Worm (Caenorhabditis elegans) whole organism, early embryonic: ENCODE measurements around the gene aps-1.
A peak's percentile ranks its signal among the peaks of the same experiment; 100 is the strongest.

ENCODE experiments used
- B0310.2 ChIP-seq: sonication (generic microtip); optimal IDR thresholded peaks from 2 replicates; lab custom pipeline; 2016; ENCODE audit warnings: mild to moderate bottlenecking, missing genetic modification characterization, missing compliant biosample characterization
- F13C5.2 ChIP-seq: sonication (generic microtip); optimal IDR thresholded peaks from 2 replicates; lab custom pipeline; 2017; ENCODE audit warnings: mild to moderate bottlenecking, missing genetic modification characterization, inconsistent platforms, missing compliant biosample characterization
- aly-1 ChIP-seq: sonication (generic microtip); optimal IDR thresholded peaks from 2 replicates; lab custom pipeline; 2016; ENCODE audit warnings: missing genetic modification characterization, missing compliant biosample characterization
- ama-1 ChIP-seq: fragments of 150-350 bp; optimal IDR thresholded peaks from 2 replicates; lab custom pipeline; 2014
- ceh-13 ChIP-seq: fragments of 200-800 bp; sonication (Bioruptor generic); optimal IDR thresholded peaks from 2 replicates; lab custom pipeline; 2018; ENCODE audit warnings: mild to moderate bottlenecking, missing genetic modification characterization, missing compliant biosample characterization
- ceh-36 ChIP-seq: sonication (generic microtip); optimal IDR thresholded peaks from 2 replicates; lab custom pipeline; 2016; ENCODE audit warnings: missing genetic modification characterization, inconsistent platforms, missing compliant biosample characterization
- ets-7 ChIP-seq: sonication (generic microtip); optimal IDR thresholded peaks from 2 replicates; lab custom pipeline; 2016; ENCODE audit warnings: missing genotype, missing genetic modification characterization, missing compliant biosample characterization
- flt-1 ChIP-seq: fragments of 200-800 bp; sonication (Bioruptor generic); IDR thresholded peaks from 2 replicates; pipeline ENCODE4 v1.3.6; 2022; ENCODE audit warnings: missing genetic modification characterization, missing compliant biosample characterization
- hmbx-1 ChIP-seq: sonication (generic microtip); optimal IDR thresholded peaks from 2 replicates; lab custom pipeline; 2016; ENCODE audit warnings: mild to moderate bottlenecking, missing genetic modification characterization, missing compliant biosample characterization
- hmg-4 ChIP-seq: fragments of 200-800 bp; sonication (Bioruptor generic); optimal IDR thresholded peaks from 2 replicates; lab custom pipeline; 2018; ENCODE audit warnings: mild to moderate bottlenecking, missing genetic modification characterization, missing compliant biosample characterization
- hnd-1 ChIP-seq: sonication (generic microtip); optimal IDR thresholded peaks from 2 replicates; lab custom pipeline; 2016; ENCODE audit warnings: missing genetic modification characterization, missing compliant biosample characterization
- pes-1 ChIP-seq: fragments of 200-800 bp; sonication (Bioruptor generic); IDR thresholded peaks from 2 replicates; pipeline ENCODE4 v1.3.6; 2022; ENCODE audit warnings: missing genetic modification reagents, missing genetic modification characterization, missing compliant biosample characterization
- scrt-1 ChIP-seq: fragments of 200-800 bp; sonication (Bioruptor generic); IDR thresholded peaks from 2 replicates; pipeline ENCODE4 v1.3.6; 2022; ENCODE audit warnings: missing genetic modification characterization, missing compliant biosample characterization
- sea-1 ChIP-seq: fragments of 200-800 bp; sonication (Bioruptor generic); conservative IDR thresholded peaks from 2 replicates; pipeline ENCODE4 v1.3.6; 2022; ENCODE audit warnings: missing genetic modification characterization, missing compliant biosample characterization
- tbx-11 ChIP-seq: fragments of 200-800 bp; sonication (Bioruptor generic); IDR thresholded peaks from 2 replicates; pipeline ENCODE4 v1.3.6; 2022; ENCODE audit warnings: missing genetic modification characterization, missing compliant biosample characterization
- tbx-37 ChIP-seq: fragments of 200-800 bp; sonication (Bioruptor generic); conservative IDR thresholded peaks from 2 replicates; pipeline ENCODE4 v1.3.6; 2022; ENCODE audit warnings: missing genetic modification reagents, missing genetic modification characterization, missing compliant biosample characterization
- tra-4 ChIP-seq: sonication (generic microtip); optimal IDR thresholded peaks from 2 replicates; lab custom pipeline; 2017; ENCODE audit warnings: missing genetic modification characterization, missing compliant biosample characterization

The aps-1 gene

DNA sequence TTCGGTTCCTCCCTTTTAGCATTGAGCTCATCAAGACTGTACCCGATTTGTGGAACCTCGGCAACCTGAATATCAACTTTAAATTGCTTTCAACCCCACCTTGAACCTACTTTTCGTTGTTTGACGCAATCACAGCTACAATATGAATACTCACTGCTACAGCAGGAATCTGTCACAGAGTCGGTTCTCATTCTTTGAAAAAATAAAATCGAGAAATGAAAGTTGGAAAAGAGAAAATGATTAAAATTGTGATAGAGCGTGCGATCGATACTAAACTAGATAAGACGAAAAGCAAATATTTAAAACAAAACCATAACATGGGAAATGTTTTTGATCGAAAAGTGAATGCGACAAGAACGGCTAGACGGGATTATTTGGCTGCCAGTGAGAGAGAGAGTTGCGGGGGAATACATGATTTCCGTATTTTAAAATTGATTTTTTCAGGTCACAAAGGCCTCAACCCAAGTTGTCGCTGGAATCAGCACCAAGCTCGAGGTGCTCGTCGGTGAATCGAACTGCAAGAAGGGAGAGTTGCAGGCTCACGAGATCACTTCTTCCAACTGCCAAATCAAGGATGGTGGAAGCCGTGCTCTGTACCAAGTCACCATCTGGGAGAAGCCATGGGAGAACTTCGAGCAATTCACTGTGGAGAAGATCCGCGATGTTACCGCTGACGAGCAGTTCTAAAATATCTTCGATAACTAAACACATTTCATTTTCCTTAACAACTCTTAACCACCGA is 27.3 kb downstream of the aps-1 start, which contains the start of gene R01B10.3:
TSS of gene R01B10.3 (minus strand) at position 277 of the 742 bp plus-strand sequence.
- peak; percentile 59; the same call in 1 of the 2 replicates for TF ChIP-seq sea-1 (GFP tag; lab: Robert Waterston, UW)
- TF ChIP-seq pes-1 (GFP tag; lab: Robert Waterston, UW), result no peak

DNA sequence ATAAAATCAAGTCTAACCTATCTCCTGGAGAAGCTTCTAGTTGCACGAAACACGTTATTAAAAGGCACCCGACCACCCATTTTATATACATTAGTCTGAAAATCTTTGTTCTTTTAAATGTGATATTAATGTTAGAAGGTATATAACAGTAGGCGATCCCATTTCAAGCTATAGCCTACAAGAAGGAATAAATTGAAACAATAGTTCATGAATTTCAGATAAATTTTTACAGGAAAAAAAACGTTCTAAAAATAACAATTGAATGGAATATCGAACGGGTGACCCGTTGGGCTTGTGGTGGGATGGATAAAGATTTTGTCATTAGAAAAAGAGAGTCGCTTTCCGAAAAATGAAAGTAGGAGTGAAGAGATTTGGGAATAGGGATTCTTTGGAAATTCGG is 30.0 kb downstream of the aps-1 start, which contains the start of gene pgap-3:
TSS of gene pgap-3 (minus strand) at position 101 of the 400 bp plus-strand sequence.
- no peak for TF ChIP-seq ets-7 (tag; lab: Kevin White, UChicago)

DNA sequence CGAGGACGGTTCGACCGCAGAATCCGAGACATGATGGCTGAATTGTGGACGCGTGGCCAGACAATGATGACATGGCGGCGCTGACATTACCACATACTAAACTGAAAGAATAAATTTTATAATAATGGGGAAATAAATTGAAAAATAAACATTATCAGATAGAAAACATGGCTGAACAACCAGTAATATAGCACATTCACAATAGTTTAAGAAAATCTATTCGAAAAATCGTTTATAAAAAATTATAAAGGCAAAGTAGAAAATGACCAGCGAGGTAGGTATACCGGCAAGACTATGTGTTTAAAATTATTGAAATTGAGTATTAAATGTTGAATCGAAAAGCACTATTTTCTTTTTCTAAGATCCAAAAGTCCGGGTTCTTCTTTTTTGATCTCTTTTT is 33.4 kb downstream of the aps-1 start, which contains the start of gene jamp-1:
TSS of gene jamp-1 (minus strand) at position 101 of the 400 bp plus-strand sequence.
- 0 out of 2 replicates have a peak, but pooled peaks have one; percentile 17 for TF ChIP-seq scrt-1 (GFP tag; lab: Robert Waterston, UW)
- TF ChIP-seq ama-1, result no peak

DNA sequence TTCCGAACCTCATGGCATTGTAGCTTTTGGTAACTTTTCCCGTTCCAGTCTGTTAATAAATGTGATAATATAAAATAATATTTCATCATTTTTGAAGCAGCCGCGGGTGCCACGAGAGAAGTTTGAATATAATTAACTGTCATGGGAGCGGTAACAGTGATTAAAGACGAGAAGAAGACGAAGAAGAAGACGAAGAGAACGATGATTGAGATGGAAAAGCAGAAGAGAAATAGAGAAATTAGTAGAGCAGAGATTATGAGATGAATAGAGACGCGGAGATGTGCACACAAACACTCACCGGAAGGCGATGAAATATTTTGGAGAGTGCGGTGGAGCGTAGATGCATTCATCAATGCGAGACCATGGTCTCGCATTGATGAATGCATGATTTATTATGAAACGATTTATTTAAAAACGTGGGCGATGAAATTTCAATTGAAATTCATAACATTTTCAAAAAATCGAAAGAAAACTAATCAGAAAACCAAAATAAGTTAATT is 35.5 kb downstream of the aps-1 start, which contains the start of gene seip-1:
TSS of gene seip-1 (minus strand) at position 51 of the 500 bp plus-strand sequence.
- TF ChIP-seq flt-1 (0 out of 2 replicates have a peak, but pooled peaks have one; percentile 20), ets-7 (tag; lab: Kevin White, UChicago) (peak; percentile 74), F13C5.2 (tag; lab: Kevin White, UChicago) (peak; percentile 35), B0310.2 (tag; lab: Kevin White, UChicago) (no peak)

DNA sequence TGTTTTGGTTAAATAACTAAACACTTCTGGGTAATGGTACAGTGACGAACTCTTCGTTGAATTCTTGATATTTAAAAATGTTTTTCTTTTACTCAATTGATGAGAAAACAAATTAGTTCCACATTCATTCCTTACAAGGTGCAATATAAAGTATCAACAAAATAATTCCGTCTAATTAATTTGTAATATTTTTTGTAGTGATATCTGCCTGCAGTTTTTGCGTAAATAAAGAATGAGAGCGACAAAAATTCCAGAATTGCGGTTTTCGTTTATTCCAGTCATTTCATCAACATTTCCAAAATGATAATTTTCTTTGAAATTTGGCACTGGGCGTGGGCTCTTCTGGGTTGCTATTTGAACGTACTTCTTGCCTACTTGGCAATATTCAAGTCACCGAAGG is 37.5 kb downstream of the aps-1 start, which contains the start of gene srd-20:
TSS of gene srd-20 (plus strand) at position 301 of the 400 bp plus-strand sequence.
- TF ChIP-seq aly-1 (tag; lab: Kevin White, UChicago) (no peak), sea-1 (GFP tag; lab: Robert Waterston, UW) (no peak), hmg-4 (GFP tag; lab: Kevin White, UChicago) (no peak), hnd-1 (tag; lab: Kevin White, UChicago) (no peak), ama-1 (no peak), ceh-13 (GFP tag; lab: Kevin White, UChicago) (no peak)

DNA sequence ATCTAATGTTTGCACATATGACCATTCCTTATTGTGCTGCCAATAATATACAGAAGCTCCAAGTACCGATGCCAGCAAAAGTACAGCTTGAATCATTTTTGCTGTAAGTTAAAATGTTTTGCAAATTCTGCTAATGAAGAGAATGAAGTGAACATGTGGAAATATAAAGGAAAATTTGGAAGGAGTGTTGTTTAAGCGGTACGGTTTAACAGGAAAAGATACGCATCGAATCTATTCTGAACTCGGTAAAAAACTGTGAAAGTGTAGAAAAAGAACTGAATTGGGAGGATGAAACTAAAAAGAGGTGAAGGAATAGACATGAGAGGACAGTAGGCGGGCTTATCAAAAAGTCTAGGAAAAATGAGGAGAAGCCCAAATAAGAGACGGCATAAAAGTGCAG is 45.6 kb downstream of the aps-1 start, which contains the start of gene Y38A10A.2:
TSS of gene Y38A10A.2 (minus strand) at position 101 of the 400 bp plus-strand sequence.
- no peak for TF ChIP-seq tbx-11 (GFP tag; lab: Robert Waterston, UW)
- no peak for TF ChIP-seq tra-4 (tag; lab: Kevin White, UChicago)
- TF ChIP-seq ceh-36, result no peak
- no peak for TF ChIP-seq aly-1 (tag; lab: Kevin White, UChicago)
- TF ChIP-seq ceh-13 (GFP tag; lab: Kevin White, UChicago), result no peak
- TF ChIP-seq hmbx-1 (tag; lab: Kevin White, UChicago), result no peak
- no peak for TF ChIP-seq tbx-37
- no peak for TF ChIP-seq sea-1 (GFP tag; lab: Robert Waterston, UW)
- no peak for TF ChIP-seq scrt-1 (GFP tag; lab: Robert Waterston, UW)
- TF ChIP-seq ama-1, result no peak

DNA sequence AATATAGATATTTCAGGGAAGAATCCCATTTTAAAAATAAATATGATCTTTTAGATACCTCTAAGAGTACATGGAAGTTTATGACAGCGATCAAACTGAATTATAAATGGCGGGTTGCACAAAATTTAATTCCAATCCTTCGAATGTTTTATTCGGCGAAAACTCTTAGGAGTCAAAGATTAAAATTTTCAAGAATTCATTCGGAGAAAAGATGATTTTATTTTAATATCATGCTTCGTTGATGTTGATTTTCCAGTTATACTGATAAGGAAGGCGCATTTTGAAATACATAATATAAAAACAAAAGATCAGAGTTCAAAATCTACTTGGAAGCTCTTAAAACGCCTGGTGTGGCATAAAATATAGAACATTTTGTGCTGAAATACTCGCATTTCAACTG is 49.3 kb downstream of the aps-1 start, which contains the start of gene srh-10:
TSS of gene srh-10 (minus strand) at position 29 of the 400 bp plus-strand sequence.
- TF ChIP-seq pes-1 (GFP tag; lab: Robert Waterston, UW) (no peak), tbx-11 (GFP tag; lab: Robert Waterston, UW) (no peak), ama-1 (no peak), ceh-36 (no peak), hmg-4 (GFP tag; lab: Kevin White, UChicago) (no peak), B0310.2 (tag; lab: Kevin White, UChicago) (no peak), flt-1 (no peak), tbx-37 (no peak), tra-4 (tag; lab: Kevin White, UChicago) (no peak), scrt-1 (GFP tag; lab: Robert Waterston, UW) (no peak)
